Worm (Caenorhabditis elegans) whole organism, L4 larva: ENCODE measurements around the gene arl-1.

Experiments
- D1046.2 ChIP-seq: fragments of 200-800 bp; sonication (Bioruptor generic); IDR thresholded peaks from 2 replicates; pipeline ENCODE4 v1.3.6; 2022; ENCODE audit warnings: missing genetic modification characterization, missing compliant biosample characterization
- F44E2.7 ChIP-seq: fragments of 200-800 bp; sonication (Bioruptor generic); IDR thresholded peaks from 2 replicates; pipeline ENCODE4 v2.1.2; 2022; ENCODE audit warnings: missing genetic modification characterization, missing compliant biosample characterization
- F49E8.2 ChIP-seq: sonication (generic microtip); optimal IDR thresholded peaks from 2 replicates; lab custom pipeline; 2016; ENCODE audit warnings: missing compliant biosample characterization, mild to moderate bottlenecking, missing genetic modification characterization, borderline replicate concordance
- T26A8.4 ChIP-seq: fragments of 200-800 bp; sonication (Bioruptor generic); IDR thresholded peaks from 2 replicates; pipeline ENCODE4 v1.3.6; 2022; ENCODE audit warnings: missing genetic modification characterization, missing compliant biosample characterization
- Y105C5A.15 ChIP-seq: fragments of 200-800 bp; sonication (Bioruptor generic); IDR thresholded peaks from 2 replicates; pipeline ENCODE4 v1.3.6; 2022; ENCODE audit warnings: missing genetic modification characterization, missing compliant biosample characterization
- ZK337.2 ChIP-seq: fragments of 200-800 bp; sonication (Bioruptor generic); IDR thresholded peaks from 2 replicates; pipeline ENCODE4 v1.3.6; 2022; ENCODE audit warnings: missing genetic modification reagents, missing genetic modification characterization, missing compliant biosample characterization
- aha-1 ChIP-seq: fragments of 150-350 bp; peaks from one replicate; lab custom pipeline; 2014; ENCODE audit warnings: missing biosample characterization, missing genetic modification characterization
- attf-4 ChIP-seq: sonication (generic microtip); optimal IDR thresholded peaks from 3 replicates; lab custom pipeline; 2017; ENCODE audit warnings: missing biosample characterization, missing genetic modification characterization
- ceh-28 ChIP-seq: fragments of 150-350 bp; optimal IDR thresholded peaks from 2 replicates; lab custom pipeline; 2014; ENCODE audit warnings: missing biosample characterization, missing genetic modification reagents, missing genetic modification characterization
- ceh-62 ChIP-seq: sonication (generic microtip); optimal IDR thresholded peaks from 2 replicates; lab custom pipeline; 2017; ENCODE audit warnings: missing biosample characterization, missing genetic modification characterization
- ceh-82 ChIP-seq: sonication (generic microtip); optimal IDR thresholded peaks from 2 replicates; lab custom pipeline; 2017; ENCODE audit warnings: missing biosample characterization, missing genetic modification characterization
- daf-8 ChIP-seq: fragments of 200-800 bp; sonication (Bioruptor generic); IDR thresholded peaks from 2 replicates; pipeline ENCODE4 v1.3.6; 2022; ENCODE audit warnings: missing genetic modification characterization, missing compliant biosample characterization
- dmd-8 ChIP-seq: fragments of 200-800 bp; sonication (Bioruptor generic); IDR thresholded peaks from 2 replicates; pipeline ENCODE4 v1.3.6; 2022; ENCODE audit warnings: missing genetic modification characterization, missing compliant biosample characterization
- dpl-1 ChIP-seq: fragments of 150-350 bp; optimal IDR thresholded peaks from 2 replicates; lab custom pipeline; 2014; ENCODE audit warnings: missing biosample characterization, missing genetic modification reagents, missing genetic modification characterization
- dve-1 ChIP-seq: sonication (generic microtip); optimal IDR thresholded peaks from 2 replicates; lab custom pipeline; 2017; ENCODE audit warnings: antibody characterized with exemption, mild to moderate bottlenecking, missing genetic modification characterization, missing compliant biosample characterization; ENCODE audit not compliant: insufficient read depth
- egl-27 ChIP-seq: sonication (generic microtip); optimal IDR thresholded peaks from 3 replicates; lab custom pipeline; 2017; ENCODE audit warnings: missing biosample characterization, missing genetic modification reagents, missing genetic modification characterization
- gei-8 ChIP-seq: fragments of 200-800 bp; sonication (Bioruptor generic); optimal IDR thresholded peaks from 2 replicates; lab custom pipeline; 2018; ENCODE audit warnings: mild to moderate bottlenecking, missing genetic modification characterization, missing compliant biosample characterization
- hmg-1.1 ChIP-seq: fragments of 200-800 bp; sonication (Bioruptor generic); IDR thresholded peaks from 2 replicates; pipeline ENCODE4 v1.3.6; 2022; ENCODE audit warnings: missing genetic modification reagents, missing genetic modification characterization, missing compliant biosample characterization
- jun-1 ChIP-seq: fragments of 150-350 bp; optimal IDR thresholded peaks from 2 replicates; lab custom pipeline; 2014; ENCODE audit warnings: missing biosample characterization, missing genetic modification reagents, missing genetic modification characterization
- lim-7 ChIP-seq: fragments of 200-800 bp; sonication (Bioruptor generic); IDR thresholded peaks from 2 replicates; pipeline ENCODE4 v1.3.6; 2022; ENCODE audit warnings: missing genetic modification characterization, missing compliant biosample characterization
- lin-1 ChIP-seq: fragments of 200-800 bp; sonication (Bioruptor generic); IDR thresholded peaks from 2 replicates; pipeline ENCODE4 v1.3.6; 2022; ENCODE audit warnings: missing genetic modification reagents, missing genetic modification characterization, missing compliant biosample characterization
- lin-15B ChIP-seq: fragments of 150-350 bp; sonication (generic microtip); optimal IDR thresholded peaks from 3 replicates; lab custom pipeline; 2014; ENCODE audit warnings: missing biosample characterization, missing genetic modification characterization
- lin-39 ChIP-seq: fragments of 150-350 bp; optimal IDR thresholded peaks from 2 replicates; lab custom pipeline; 2014; ENCODE audit warnings: missing biosample characterization, missing genetic modification reagents, missing genetic modification characterization
- madf-5 ChIP-seq, 2 experiments: fragments of 200-800 bp; sonication (Bioruptor generic); IDR thresholded peaks; 2 replicates each; pipeline ENCODE4 v1.3.6; 2022; ENCODE audit warnings: missing compliant biosample characterization in 2 of 2, missing genetic modification characterization in 2 of 2
- mdl-1 ChIP-seq, 2 experiments: fragments of 150-350 bp in 1 of 2; sonication (generic microtip) in 1 of 2; optimal IDR thresholded peaks; 2 replicates each; lab custom pipeline; 2014 to 2017; ENCODE audit warnings: missing biosample characterization in 2 of 2, missing genetic modification characterization in 2 of 2
- mep-1 ChIP-seq: fragments of 150-350 bp; sonication (generic microtip); optimal IDR thresholded peaks from 3 replicates; lab custom pipeline; 2014; ENCODE audit warnings: missing biosample characterization, missing genetic modification characterization
- mxl-2 ChIP-seq: fragments of 200-800 bp; sonication (Bioruptor generic); conservative IDR thresholded peaks from 2 replicates; pipeline ENCODE4 v1.3.6; 2022; ENCODE audit warnings: missing genetic modification reagents, missing genetic modification characterization, missing compliant biosample characterization
- nhr-25 ChIP-seq: sonication (generic microtip); optimal IDR thresholded peaks from 2 replicates; lab custom pipeline; 2017; ENCODE audit warnings: missing genetic modification characterization, mild to moderate bottlenecking, missing compliant biosample characterization, antibody characterized with exemption, moderate library complexity, borderline replicate concordance; ENCODE audit not compliant: insufficient read depth
- nhr-6 ChIP-seq: fragments of 150-350 bp; optimal IDR thresholded peaks from 2 replicates; lab custom pipeline; 2014; ENCODE audit warnings: missing biosample characterization, missing genetic modification characterization
- php-3 ChIP-seq: fragments of 200-800 bp; sonication (Bioruptor generic); IDR thresholded peaks from 2 replicates; pipeline ENCODE4 v1.3.6; 2022; ENCODE audit warnings: missing genetic modification reagents, missing genetic modification characterization, missing compliant biosample characterization
- saeg-2 ChIP-seq: fragments of 200-800 bp; sonication (Bioruptor generic); IDR thresholded peaks from 2 replicates; pipeline ENCODE4 v1.3.6; 2022; ENCODE audit warnings: missing genetic modification reagents, missing genetic modification characterization, missing compliant biosample characterization
- sdz-12 ChIP-seq: fragments of 200-800 bp; sonication (Bioruptor generic); optimal IDR thresholded peaks from 2 replicates; lab custom pipeline; 2018; ENCODE audit warnings: mild to moderate bottlenecking, missing genetic modification characterization, missing compliant biosample characterization
- set-16 ChIP-seq: fragments of 200-800 bp; sonication (Bioruptor generic); IDR thresholded peaks from 2 replicates; pipeline ENCODE4 v1.3.6; 2022; ENCODE audit warnings: missing genetic modification reagents, missing genetic modification characterization, missing compliant biosample characterization
- snpc-1.2 ChIP-seq: fragments of 200-800 bp; sonication (Bioruptor generic); IDR thresholded peaks from 2 replicates; pipeline ENCODE4 v1.3.6; 2022; ENCODE audit warnings: missing genetic modification reagents, missing genetic modification characterization, missing compliant biosample characterization
- snpc-4 ChIP-seq: fragments of 150-350 bp; optimal IDR thresholded peaks from 2 replicates; lab custom pipeline; 2014; ENCODE audit warnings: missing biosample characterization, missing genetic modification characterization
- spr-3 ChIP-seq: fragments of 200-800 bp; sonication (Bioruptor generic); optimal IDR thresholded peaks from 2 replicates; lab custom pipeline; 2018; ENCODE audit warnings: mild to moderate bottlenecking, missing genetic modification characterization, missing compliant biosample characterization
- tra-1 ChIP-seq: fragments of 200-800 bp; sonication (Bioruptor generic); IDR thresholded peaks from 2 replicates; pipeline ENCODE4 v1.3.6; 2022; ENCODE audit warnings: missing genetic modification reagents, missing genetic modification characterization, missing compliant biosample characterization
- unc-130 ChIP-seq: sonication (generic microtip); optimal IDR thresholded peaks from 2 replicates; lab custom pipeline; 2016; ENCODE audit warnings: missing genetic modification reagents, missing genetic modification characterization, missing compliant biosample characterization
- unc-39 ChIP-seq: sonication (generic microtip); optimal IDR thresholded peaks from 2 replicates; lab custom pipeline; 2017; ENCODE audit warnings: missing biosample characterization, missing genetic modification characterization
- zfp-2 ChIP-seq: sonication (generic microtip); optimal IDR thresholded peaks from 2 replicates; lab custom pipeline; 2016; ENCODE audit warnings: mild to moderate bottlenecking, missing genetic modification characterization, missing compliant biosample characterization
- ztf-7 ChIP-seq: fragments of 150-350 bp; optimal IDR thresholded peaks from 2 replicates; lab custom pipeline; 2014; ENCODE audit warnings: missing biosample characterization, missing genetic modification characterization

arl-1 gene

ce11 chrII:8603567-8604359 lies 22.0 kb downstream of the arl-1 start, which contains the start of gene suf-1 (continued):
- no peak for TF ChIP-seq lin-39 (tag; lab: Kevin White, UChicago)
- TF ChIP-seq aha-1, result peak; percentile 80
- no peak for TF ChIP-seq ceh-82 (tag; lab: Kevin White, UChicago)
- peak; percentile 57 for TF ChIP-seq nhr-25 (tag; lab: Kevin White, UChicago)
- TF ChIP-seq ceh-28 (tag; lab: Kevin White, UChicago), result no peak
- TF ChIP-seq tra-1 (GFP tag; lab: Robert Waterston, UW), result 0 out of 2 replicates have a peak, but pooled peaks have one; percentile 47
- TF ChIP-seq egl-27, result no peak
- peak; percentile 72 for TF ChIP-seq attf-4 (tag; lab: Kevin White, UChicago)
- 0 out of 4 replicates have a peak, but pooled peaks of 1 of the 2 experiments have one; percentile 3 for TF ChIP-seq madf-5 (GFP tag; IDR thresholded peaks at IDR 0.05; lab: Robert Waterston, UW)
- peak; percentile 92 for TF ChIP-seq F49E8.2

DNA sequence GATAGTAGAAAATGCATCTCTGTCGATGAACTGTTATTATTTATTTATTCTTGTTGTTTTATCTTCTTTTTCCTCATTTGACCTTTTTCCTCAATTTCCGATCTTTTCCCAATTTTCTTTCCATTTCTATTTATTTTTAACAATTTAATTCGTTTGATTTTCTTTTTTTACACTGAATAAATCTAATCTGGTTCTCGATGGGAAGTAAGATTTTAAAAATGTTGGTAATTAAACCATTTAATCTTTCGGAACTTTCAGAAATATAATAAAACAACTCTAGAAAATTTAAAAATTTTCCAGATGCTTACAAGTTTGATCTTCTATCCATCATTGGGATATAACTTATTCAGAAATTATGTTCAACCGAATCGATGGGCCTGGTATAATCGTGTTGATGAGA lies 24.7 kb downstream of the arl-1 start, which contains the start of gene F28C6.8:
Gene F28C6.8 (plus strand): TSS at position 301 of the 400 bp plus-strand sequence.
- TF ChIP-seq mxl-2 (GFP tag; lab: Robert Waterston, UW) (no peak), ceh-62 (no peak), sdz-12 (GFP tag; lab: Kevin White, UChicago) (no peak), snpc-1.2 (no peak), php-3 (GFP tag; lab: Robert Waterston, UW) (no peak), zfp-2 (tag; lab: Kevin White, UChicago) (no peak), daf-8 (GFP tag; lab: Robert Waterston, UW) (no peak), set-16 (no peak), mep-1 (tag; lab: Kevin White, UChicago) (no peak), attf-4 (tag; lab: Kevin White, UChicago) (no peak), mdl-1 (tag; optimal IDR thresholded peaks at IDR 0.05; lab: Kevin White, UChicago) (no peak), F44E2.7 (no peak), ZK337.2 (GFP tag; lab: Robert Waterston, UW) (no peak)

DNA sequence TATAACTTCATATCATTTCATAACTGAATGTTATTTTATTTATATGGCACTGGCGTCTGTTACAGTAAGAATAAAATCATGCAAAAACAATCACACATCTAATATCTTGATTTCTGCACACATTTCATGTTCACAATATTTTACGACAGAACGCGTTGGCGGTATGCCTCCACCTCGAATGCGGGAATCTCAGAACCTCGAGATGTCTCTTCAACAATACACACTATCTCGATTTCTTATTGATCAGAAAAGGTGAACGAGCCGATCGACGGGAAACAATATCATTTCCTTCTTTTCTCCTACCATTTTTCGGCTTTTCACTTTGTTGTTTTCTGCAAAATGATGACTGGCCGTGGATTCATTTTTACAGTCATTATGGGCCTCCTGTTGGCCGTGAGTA lies 25.9 kb downstream of the arl-1 start, which contains the start of gene F28C6.10:
Gene F28C6.10 (plus strand): TSS at position 301 of the 400 bp plus-strand sequence.
- TF ChIP-seq egl-27 (no peak), snpc-4 (tag; lab: Kevin White, UChicago) (no peak), F44E2.7 (no peak), ztf-7 (tag; lab: Kevin White, UChicago) (no peak), dve-1 (tag; lab: Kevin White, UChicago) (no peak), T26A8.4 (no peak), unc-39 (tag; lab: Kevin White, UChicago) (no peak), gei-8 (GFP tag; lab: Kevin White, UChicago) (no peak)

ce11 chrII:8610085-8610484 lies 28.3 kb downstream of the arl-1 start, which contains the start of gene F28C6.9:
Gene F28C6.9 (minus strand): TSS chrII:8610185.
- no peak for TF ChIP-seq Y105C5A.15 (GFP tag; lab: Robert Waterston, UW)
- TF ChIP-seq hmg-1.1 (GFP tag; lab: Robert Waterston, UW), result no peak
- no peak for TF ChIP-seq nhr-6 (tag; lab: Kevin White, UChicago)
- no peak for TF ChIP-seq zfp-2 (tag; lab: Kevin White, UChicago)
- TF ChIP-seq ceh-82 (tag; lab: Kevin White, UChicago), result no peak
- no peak for TF ChIP-seq unc-130 (GFP tag; lab: Kevin White, UChicago)
- no peak for TF ChIP-seq jun-1 (tag; lab: Kevin White, UChicago)
- no peak for TF ChIP-seq T26A8.4
- no peak for TF ChIP-seq spr-3 (GFP tag; lab: Kevin White, UChicago)
- no peak for TF ChIP-seq saeg-2 (GFP tag; lab: Robert Waterston, UW)
- no peak for TF ChIP-seq dpl-1
- no peak for TF ChIP-seq lim-7
- no peak for TF ChIP-seq lin-39 (tag; lab: Kevin White, UChicago)
- TF ChIP-seq lin-1 (GFP tag; lab: Robert Waterston, UW), result no peak
- no peak for TF ChIP-seq tra-1 (GFP tag; lab: Robert Waterston, UW)
- TF ChIP-seq ztf-7 (tag; lab: Kevin White, UChicago), result no peak
- TF ChIP-seq lin-15B (tag; lab: Kevin White, UChicago), result no peak
- TF ChIP-seq D1046.2, result no peak
- TF ChIP-seq dmd-8 (GFP tag; lab: Robert Waterston, UW), result no peak
